Worm (Caenorhabditis elegans) whole organism, L4 larva: ENCODE data around the gene R04B5.11.

Source experiments
- F49E8.2 ChIP-seq: sonication (generic microtip); optimal IDR thresholded peaks from 2 replicates; lab custom pipeline; 2016; ENCODE audit warnings: missing compliant biosample characterization, mild to moderate bottlenecking, missing genetic modification characterization, borderline replicate concordance
- T26A8.4 ChIP-seq: fragments of 200-800 bp; sonication (Bioruptor generic); IDR thresholded peaks from 2 replicates; pipeline ENCODE4 v1.3.6; 2022; ENCODE audit warnings: missing genetic modification characterization, missing compliant biosample characterization
- ZK546.5 ChIP-seq, 2 experiments: sonication (generic microtip); optimal IDR thresholded peaks; 2 replicates each; lab custom pipeline; 2017; ENCODE audit warnings: missing biosample characterization in 2 of 2, missing genetic modification characterization in 2 of 2
- aha-1 ChIP-seq: fragments of 150-350 bp; peaks from one replicate; lab custom pipeline; 2014; ENCODE audit warnings: missing biosample characterization, missing genetic modification characterization
- arid-1 ChIP-seq: fragments of 200-800 bp; sonication (Bioruptor generic); conservative IDR thresholded peaks from 2 replicates; pipeline ENCODE4 v1.3.6; 2022; ENCODE audit warnings: missing genetic modification reagents, missing genetic modification characterization, missing compliant biosample characterization
- ceh-20 ChIP-seq: fragments of 200-800 bp; sonication (Bioruptor generic); IDR thresholded peaks from 2 replicates; pipeline ENCODE4 v1.3.6; 2022; ENCODE audit warnings: missing genetic modification reagents, missing genetic modification characterization, missing compliant biosample characterization
- ceh-28 ChIP-seq: fragments of 150-350 bp; optimal IDR thresholded peaks from 2 replicates; lab custom pipeline; 2014; ENCODE audit warnings: missing biosample characterization, missing genetic modification reagents, missing genetic modification characterization
- ceh-62 ChIP-seq: sonication (generic microtip); optimal IDR thresholded peaks from 2 replicates; lab custom pipeline; 2017; ENCODE audit warnings: missing biosample characterization, missing genetic modification characterization
- ceh-82 ChIP-seq: sonication (generic microtip); optimal IDR thresholded peaks from 2 replicates; lab custom pipeline; 2017; ENCODE audit warnings: missing biosample characterization, missing genetic modification characterization
- ctbp-1 ChIP-seq: fragments of 200-800 bp; sonication (Bioruptor generic); IDR thresholded peaks from 2 replicates; pipeline ENCODE4 v1.3.6; 2022; ENCODE audit warnings: missing genetic modification reagents, missing genetic modification characterization, missing compliant biosample characterization
- dmd-6 ChIP-seq: fragments of 200-800 bp; sonication (Bioruptor generic); IDR thresholded peaks from 2 replicates; pipeline ENCODE4 v1.3.6; 2022; ENCODE audit warnings: missing genetic modification reagents, missing genetic modification characterization, missing compliant biosample characterization
- dmd-8 ChIP-seq: fragments of 200-800 bp; sonication (Bioruptor generic); IDR thresholded peaks from 2 replicates; pipeline ENCODE4 v1.3.6; 2022; ENCODE audit warnings: missing genetic modification characterization, missing compliant biosample characterization
- dve-1 ChIP-seq: sonication (generic microtip); optimal IDR thresholded peaks from 2 replicates; lab custom pipeline; 2017; ENCODE audit warnings: antibody characterized with exemption, mild to moderate bottlenecking, missing genetic modification characterization, missing compliant biosample characterization; ENCODE audit not compliant: insufficient read depth
- egl-43 ChIP-seq: fragments of 200-800 bp; sonication (Bioruptor generic); IDR thresholded peaks from 2 replicates; pipeline ENCODE4 v1.3.6; 2022; ENCODE audit warnings: missing genetic modification reagents, missing genetic modification characterization, missing compliant biosample characterization
- fkh-10 ChIP-seq: fragments of 150-350 bp; optimal IDR thresholded peaks from 2 replicates; lab custom pipeline; 2014; ENCODE audit warnings: missing biosample characterization, missing genetic modification reagents, missing genetic modification characterization
- hif-1 ChIP-seq, 2 experiments: sonication (generic microtip); optimal IDR thresholded peaks; 2 replicates each; lab custom pipeline; 2016 to 2017; ENCODE audit warnings: missing compliant biosample characterization in 2 of 2, missing genetic modification characterization in 2 of 2, missing genetic modification reagents in 2 of 2, missing genotype in 2 of 2, mild to moderate bottlenecking in 1 of 2
- hlh-11 ChIP-seq: fragments of 200-800 bp; sonication (Bioruptor generic); optimal IDR thresholded peaks from 2 replicates; lab custom pipeline; 2018; ENCODE audit warnings: mild to moderate bottlenecking, missing genetic modification characterization, missing compliant biosample characterization
- hlh-30 ChIP-seq: sonication (generic microtip); optimal IDR thresholded peaks from 2 replicates; lab custom pipeline; 2017; ENCODE audit warnings: antibody characterized with exemption, mild to moderate bottlenecking, missing genetic modification characterization, missing compliant biosample characterization; ENCODE audit not compliant: insufficient read depth
- hmg-1.1 ChIP-seq: fragments of 200-800 bp; sonication (Bioruptor generic); IDR thresholded peaks from 2 replicates; pipeline ENCODE4 v1.3.6; 2022; ENCODE audit warnings: missing genetic modification reagents, missing genetic modification characterization, missing compliant biosample characterization
- lim-7 ChIP-seq: fragments of 200-800 bp; sonication (Bioruptor generic); IDR thresholded peaks from 2 replicates; pipeline ENCODE4 v1.3.6; 2022; ENCODE audit warnings: missing genetic modification characterization, missing compliant biosample characterization
- lin-15B ChIP-seq: fragments of 150-350 bp; sonication (generic microtip); optimal IDR thresholded peaks from 3 replicates; lab custom pipeline; 2014; ENCODE audit warnings: missing biosample characterization, missing genetic modification characterization
- lin-29 ChIP-seq: fragments of 200-800 bp; sonication (Bioruptor generic); IDR thresholded peaks from 2 replicates; pipeline ENCODE4 v1.3.6; 2022; ENCODE audit warnings: missing genetic modification reagents, missing genetic modification characterization, missing compliant biosample characterization
- lin-38 ChIP-seq: fragments of 200-800 bp; sonication (Bioruptor generic); IDR thresholded peaks from 2 replicates; pipeline ENCODE4 v1.3.6; 2022; ENCODE audit warnings: missing genetic modification reagents, missing genetic modification characterization, missing compliant biosample characterization
- lir-3 ChIP-seq: sonication (generic microtip); optimal IDR thresholded peaks from 2 replicates; lab custom pipeline; 2016; ENCODE audit warnings: mild to moderate bottlenecking, missing genetic modification characterization, missing compliant biosample characterization
- lsy-2 ChIP-seq, 2 experiments: fragments of 150-350 bp in 1 of 2; sonication (generic microtip) in 1 of 2; optimal IDR thresholded peaks; 2 replicates each; lab custom pipeline; 2014 to 2017; ENCODE audit warnings: missing biosample characterization in 2 of 2, missing genetic modification characterization in 2 of 2
- mdt-29 ChIP-seq: fragments of 200-800 bp; sonication (Bioruptor generic); IDR thresholded peaks from 2 replicates; pipeline ENCODE4 v1.3.6; 2022; ENCODE audit warnings: missing genetic modification reagents, missing genetic modification characterization, missing compliant biosample characterization
- mep-1 ChIP-seq: fragments of 150-350 bp; sonication (generic microtip); optimal IDR thresholded peaks from 3 replicates; lab custom pipeline; 2014; ENCODE audit warnings: missing biosample characterization, missing genetic modification characterization
- mes-2 ChIP-seq: sonication (generic microtip); optimal IDR thresholded peaks from 2 replicates; lab custom pipeline; 2016; ENCODE audit warnings: missing genotype, mild to moderate bottlenecking, missing genetic modification characterization, missing compliant biosample characterization; ENCODE audit not compliant: poor library complexity, severe bottlenecking
- mxl-3 ChIP-seq: fragments of 200-800 bp; sonication (Bioruptor generic); optimal IDR thresholded peaks from 2 replicates; lab custom pipeline; 2018; ENCODE audit warnings: mild to moderate bottlenecking, missing genetic modification characterization, missing compliant biosample characterization
- nhr-28 ChIP-seq: fragments of 150-350 bp; optimal IDR thresholded peaks from 2 replicates; lab custom pipeline; 2014; ENCODE audit warnings: missing biosample characterization, missing genetic modification characterization
- nhr-48 ChIP-seq: sonication (generic microtip); optimal IDR thresholded peaks from 2 replicates; lab custom pipeline; 2016; ENCODE audit warnings: mild to moderate bottlenecking, missing genetic modification characterization, missing compliant biosample characterization
- nhr-77 ChIP-seq: fragments of 150-350 bp; optimal IDR thresholded peaks from 2 replicates; lab custom pipeline; 2014; ENCODE audit warnings: missing biosample characterization, missing genetic modification characterization
- php-3 ChIP-seq: fragments of 200-800 bp; sonication (Bioruptor generic); IDR thresholded peaks from 2 replicates; pipeline ENCODE4 v1.3.6; 2022; ENCODE audit warnings: missing genetic modification reagents, missing genetic modification characterization, missing compliant biosample characterization
- rbr-2 ChIP-seq: sonication (generic microtip); optimal IDR thresholded peaks from 2 replicates; lab custom pipeline; 2016; ENCODE audit warnings: missing genotype, missing genetic modification characterization, missing compliant biosample characterization
- skn-1 ChIP-seq: fragments of 150-350 bp; optimal IDR thresholded peaks from 2 replicates; lab custom pipeline; 2014; ENCODE audit warnings: missing biosample characterization, missing genetic modification characterization
- snpc-4 ChIP-seq: fragments of 150-350 bp; optimal IDR thresholded peaks from 2 replicates; lab custom pipeline; 2014; ENCODE audit warnings: missing biosample characterization, missing genetic modification characterization
- spr-1 ChIP-seq: sonication (generic microtip); optimal IDR thresholded peaks from 2 replicates; lab custom pipeline; 2016; ENCODE audit warnings: mild to moderate bottlenecking, missing genetic modification characterization, missing compliant biosample characterization
- tra-1 ChIP-seq: fragments of 200-800 bp; sonication (Bioruptor generic); IDR thresholded peaks from 2 replicates; pipeline ENCODE4 v1.3.6; 2022; ENCODE audit warnings: missing genetic modification reagents, missing genetic modification characterization, missing compliant biosample characterization
- unc-62 ChIP-seq, 3 experiments: fragments of 150-350 bp in 1 of 3; sonication (generic microtip); optimal IDR thresholded peaks in 2 of 3; peaks in 1 of 3; 1 replicate in 1 of 3; 2 replicates in 2 of 3; lab custom pipeline; 2014 to 2017; ENCODE audit warnings: missing biosample characterization in 3 of 3, missing genetic modification characterization in 3 of 3, missing genetic modification reagents in 3 of 3, missing genotype in 1 of 3

The R04B5.11 gene

ce11 chrV:10042254-10042653 lies 48.8 kb downstream of the R04B5.11 start (continued):
- TF ChIP-seq dve-1 (tag; lab: Kevin White, UChicago) (peak; percentile 75), spr-1 (tag; lab: Kevin White, UChicago) (peak; percentile 10), snpc-4 (tag; lab: Kevin White, UChicago) (no peak), ctbp-1 (GFP tag; lab: Robert Waterston, UW) (peak; percentile 50; the same call in 1 of the 2 replicates), lsy-2 (tag; optimal IDR thresholded peaks at IDR 0.05; lab: Kevin White, UChicago) (peak; percentile 87 to 97), php-3 (GFP tag; lab: Robert Waterston, UW) (no peak), ceh-28 (peak; percentile 33), F49E8.2 (tag; lab: Kevin White, UChicago) (no peak), nhr-77 (tag; lab: Kevin White, UChicago) (no peak), nhr-48 (tag; lab: Kevin White, UChicago) (peak; percentile 15), aha-1 (tag; lab: Kevin White, UChicago) (peak; percentile 97), lin-38 (no peak), ceh-82 (tag; lab: Kevin White, UChicago) (no peak), lir-3 (no peak), ceh-62 (no peak), mdt-29 (GFP tag; lab: Robert Waterston, UW) (no peak), ZK546.5 (tag; optimal IDR thresholded peaks at IDR 0.05; lab: Kevin White, UChicago) (no peak), hlh-30 (tag; lab: Kevin White, UChicago) (peak; percentile 76), rbr-2 (tag; lab: Kevin White, UChicago) (peak; percentile 51), lin-15B (no peak)

DNA sequence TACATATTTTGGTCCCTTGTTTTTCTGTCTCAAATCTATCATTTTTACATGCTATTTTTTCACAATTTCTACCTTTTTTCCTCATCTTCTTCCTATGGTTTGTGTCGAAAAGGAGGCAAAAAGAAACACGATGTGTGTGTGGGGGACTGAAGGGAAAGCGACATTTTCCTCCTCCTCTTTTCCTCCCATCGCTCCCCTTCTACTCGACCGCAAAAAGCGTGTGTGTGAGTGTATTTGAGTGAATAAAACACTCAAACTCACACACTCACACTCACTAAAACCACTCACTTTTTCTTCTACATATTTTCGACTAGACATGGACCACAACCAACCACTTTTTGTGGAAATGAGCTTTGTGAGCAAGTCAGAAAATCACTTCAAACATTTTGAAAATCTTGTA lies 49.6 kb downstream of the R04B5.11 start:
- peak; percentile 31 for TF ChIP-seq hlh-30 (tag; lab: Kevin White, UChicago)
- TF ChIP-seq lin-29 (GFP tag; lab: Robert Waterston, UW), result no peak
- peak; percentile 17 for TF ChIP-seq mxl-3
- TF ChIP-seq dmd-6 (GFP tag; lab: Robert Waterston, UW), result peak; percentile 54
- peak; percentile 11 to 72 for TF ChIP-seq lsy-2 (tag; optimal IDR thresholded peaks at IDR 0.05; lab: Kevin White, UChicago)
- 0 out of 2 replicates have a peak, but pooled peaks have one; percentile 20 for TF ChIP-seq egl-43 (GFP tag; lab: Robert Waterston, UW)
- TF ChIP-seq lim-7, result 0 out of 2 replicates have a peak, but pooled peaks have one; percentile 40
- peak; percentile 44 for TF ChIP-seq fkh-10 (GFP tag; lab: Kevin White, UChicago)
- peak; percentile 38 for TF ChIP-seq nhr-28 (tag; lab: Kevin White, UChicago)
- peak in 1 of 2 experiments; percentile 16 for TF ChIP-seq hif-1 (tag; optimal IDR thresholded peaks at IDR 0.05; lab: Kevin White, UChicago)
- peak; percentile 52 for TF ChIP-seq mep-1
- peak; percentile 54 for TF ChIP-seq hlh-11 (tag; lab: Kevin White, UChicago)
- peak; percentile 39 for TF ChIP-seq rbr-2 (tag; lab: Kevin White, UChicago)
- TF ChIP-seq dmd-8 (GFP tag; lab: Robert Waterston, UW), result no peak
- peak; percentile 53; the same call in 1 of the 2 replicates for TF ChIP-seq ceh-20
- peak; percentile 24 for TF ChIP-seq dve-1 (tag; lab: Kevin White, UChicago)
- no peak for TF ChIP-seq nhr-77 (tag; lab: Kevin White, UChicago)
- TF ChIP-seq F49E8.2 (tag; lab: Kevin White, UChicago), result no peak
- 0 out of 2 replicates have a peak, but pooled peaks have one; percentile 24 for TF ChIP-seq ctbp-1 (GFP tag; lab: Robert Waterston, UW)
- TF ChIP-seq T26A8.4 (GFP tag; lab: Robert Waterston, UW), result 0 out of 2 replicates have a peak, but pooled peaks have one; percentile 31
- peak; percentile 49; the same call in 1 of the 2 replicates for TF ChIP-seq hmg-1.1 (GFP tag; lab: Robert Waterston, UW)
- no peak for TF ChIP-seq unc-62 (GFP tag; optimal IDR thresholded peaks at IDR 0.05 in 1 of 2; lab: Kevin White, UChicago)
- no peak for TF ChIP-seq unc-62 (tag; optimal IDR thresholded peaks at IDR 0.05; lab: Kevin White, UChicago)
- peak; percentile 23; the same call in 1 of the 2 replicates for TF ChIP-seq tra-1 (GFP tag; lab: Robert Waterston, UW)
- TF ChIP-seq skn-1 (tag; lab: Kevin White, UChicago), result no peak
- TF ChIP-seq arid-1 (GFP tag; lab: Robert Waterston, UW), result 0 out of 2 replicates have a peak, but pooled peaks have one; percentile 6
- peak; percentile 57 for TF ChIP-seq mes-2 (tag; lab: Kevin White, UChicago)
